Worm (Caenorhabditis elegans) whole organism, L1 larva: ENCODE data around the gene ttr-13.

Source experiments
- C04F5.9 ChIP-seq: sonication (generic microtip); optimal IDR thresholded peaks from 2 replicates; lab custom pipeline; 2016; ENCODE audit warnings: missing genetic modification characterization, missing compliant biosample characterization
- elt-2 ChIP-seq: sonication (generic microtip); optimal IDR thresholded peaks from 2 replicates; lab custom pipeline; 2016; ENCODE audit warnings: missing genetic modification characterization, mild to moderate bottlenecking, inconsistent platforms, missing compliant biosample characterization, missing genetic modification reagents
- lin-35 ChIP-seq, 2 experiments: fragments of 150-350 bp; optimal IDR thresholded peaks; 2 replicates each; lab custom pipeline; 2014; ENCODE audit warnings: missing biosample characterization in 2 of 2, missing genetic modification characterization in 2 of 2, missing genetic modification reagents in 2 of 2
- lin-39 ChIP-seq: fragments of 150-350 bp; optimal IDR thresholded peaks from 2 replicates; lab custom pipeline; 2014; ENCODE audit warnings: missing biosample characterization, missing genetic modification reagents, missing genetic modification characterization
- lir-3 ChIP-seq: sonication (generic microtip); optimal IDR thresholded peaks from 2 replicates; lab custom pipeline; 2016; ENCODE audit warnings: mild to moderate bottlenecking, missing genetic modification characterization, moderate library complexity, missing compliant biosample characterization; ENCODE audit not compliant: poor library complexity
- nhr-28 ChIP-seq: fragments of 150-350 bp; optimal IDR thresholded peaks from 2 replicates; lab custom pipeline; 2014; ENCODE audit warnings: missing biosample characterization, missing genetic modification characterization
- pqm-1 ChIP-seq: sonication (generic microtip); optimal IDR thresholded peaks from 3 replicates; lab custom pipeline; 2017; ENCODE audit warnings: missing biosample characterization, missing genetic modification characterization
- skn-1 ChIP-seq: fragments of 150-350 bp; optimal IDR thresholded peaks from 2 replicates; lab custom pipeline; 2014; ENCODE audit warnings: missing biosample characterization, missing genetic modification characterization
- snpc-4 ChIP-seq: fragments of 150-350 bp; optimal IDR thresholded peaks from 2 replicates; lab custom pipeline; 2014; ENCODE audit warnings: missing biosample characterization, missing genetic modification characterization
- unc-130 ChIP-seq: fragments of 150-350 bp; optimal IDR thresholded peaks from 2 replicates; lab custom pipeline; 2017; ENCODE audit warnings: missing biosample characterization, missing genetic modification characterization, inconsistent platforms
- unc-62 ChIP-seq: fragments of 150-350 bp; optimal IDR thresholded peaks from 2 replicates; lab custom pipeline; 2014; ENCODE audit warnings: missing biosample characterization, missing genetic modification reagents, missing genetic modification characterization
- ztf-4 ChIP-seq: fragments of 150-350 bp; optimal IDR thresholded peaks from 2 replicates; lab custom pipeline; 2014; ENCODE audit warnings: missing biosample characterization, missing genetic modification characterization

DNA sequence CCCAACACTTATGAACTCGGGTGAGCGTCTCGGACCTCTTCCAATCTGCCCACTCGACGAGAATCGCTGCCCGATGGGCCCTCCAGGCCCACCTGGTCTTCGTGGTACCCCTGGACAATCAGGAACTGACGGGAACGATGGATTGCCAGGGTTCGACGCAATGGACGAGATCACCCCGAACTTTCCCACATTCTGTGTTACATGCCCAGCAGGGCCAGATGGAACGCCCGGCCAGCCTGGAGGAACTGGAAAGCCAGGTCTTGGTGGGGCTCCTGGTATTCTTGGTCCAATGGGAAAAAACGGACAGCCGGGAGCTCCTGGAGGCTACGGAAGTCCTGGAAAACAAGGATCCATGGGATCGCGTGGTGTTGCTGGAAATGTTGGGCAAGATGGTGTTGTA lies 36.1 kb downstream of the ttr-13 start:
- TF ChIP-seq lin-35 (GFP tag; optimal IDR thresholded peaks at IDR 0.05; lab: Kevin White, UChicago) (no peak), pqm-1 (no peak), unc-62 (GFP tag; lab: Kevin White, UChicago) (no peak), lin-39 (tag; lab: Kevin White, UChicago) (no peak), snpc-4 (tag; lab: Kevin White, UChicago) (no peak), ztf-4 (tag; lab: Kevin White, UChicago) (no peak), elt-2 (no peak), C04F5.9 (tag; lab: Kevin White, UChicago) (no peak), nhr-28 (tag; lab: Kevin White, UChicago) (no peak), unc-130 (tag; lab: Kevin White, UChicago) (no peak), lir-3 (tag; lab: Kevin White, UChicago) (no peak), skn-1 (tag; lab: Kevin White, UChicago) (no peak)
